Worm (Caenorhabditis elegans) whole organism, mixed stage, embryonic: ENCODE results near the gene K12H6.6.

Experiments used
- M03D4.4 ChIP-seq: sonication (generic microtip); optimal IDR thresholded peaks from 2 replicates; lab custom pipeline; 2017; ENCODE audit warnings: mild to moderate bottlenecking, missing genetic modification characterization, missing compliant biosample characterization
- bed-3 ChIP-seq: fragments of 200-800 bp; sonication (Bioruptor generic); optimal IDR thresholded peaks from 3 replicates; lab custom pipeline; 2018; ENCODE audit warnings: mild to moderate bottlenecking, missing genetic modification characterization, moderate library complexity, missing compliant biosample characterization
- blmp-1 ChIP-seq: fragments of 150-350 bp; optimal IDR thresholded peaks from 2 replicates; lab custom pipeline; 2014; ENCODE audit warnings: missing biosample characterization, missing genetic modification characterization
- ceh-39 ChIP-seq: fragments of 150-350 bp; optimal IDR thresholded peaks from 2 replicates; lab custom pipeline; 2014; ENCODE audit warnings: missing biosample characterization, missing genetic modification characterization
- ceh-43 ChIP-seq: fragments of 200-800 bp; sonication (Bioruptor generic); optimal IDR thresholded peaks from 2 replicates; lab custom pipeline; 2018; ENCODE audit warnings: mild to moderate bottlenecking, missing genetic modification characterization, moderate library complexity, missing compliant biosample characterization
- ceh-83 ChIP-seq: fragments of 200-800 bp; sonication (Bioruptor generic); optimal IDR thresholded peaks from 2 replicates; lab custom pipeline; 2018; ENCODE audit warnings: mild to moderate bottlenecking, missing genetic modification characterization, missing compliant biosample characterization
- ces-1 ChIP-seq: fragments of 150-350 bp; optimal IDR thresholded peaks from 2 replicates; lab custom pipeline; 2014; ENCODE audit warnings: missing biosample characterization, missing genetic modification reagents, missing genetic modification characterization
- cnd-1 ChIP-seq: fragments of 200-800 bp; sonication (Bioruptor generic); optimal IDR thresholded peaks from 2 replicates; lab custom pipeline; 2018; ENCODE audit warnings: mild to moderate bottlenecking, missing genetic modification characterization, missing compliant biosample characterization
- elt-1 ChIP-seq: sonication (generic microtip); optimal IDR thresholded peaks from 2 replicates; lab custom pipeline; 2017; ENCODE audit warnings: missing genetic modification characterization, mild to moderate bottlenecking, missing compliant biosample characterization, antibody characterized with exemption, moderate library complexity, borderline replicate concordance; ENCODE audit not compliant: insufficient read depth
- flh-1 ChIP-seq: fragments of 200-800 bp; sonication (Bioruptor generic); optimal IDR thresholded peaks from 2 replicates; lab custom pipeline; 2018; ENCODE audit warnings: mild to moderate bottlenecking, missing genetic modification characterization, moderate library complexity, missing compliant biosample characterization
- ham-2 ChIP-seq: fragments of 200-800 bp; sonication (Bioruptor generic); optimal IDR thresholded peaks from 2 replicates; lab custom pipeline; 2018; ENCODE audit warnings: mild to moderate bottlenecking, missing genetic modification characterization, missing compliant biosample characterization
- hlh-1 ChIP-seq: fragments of 150-350 bp; optimal IDR thresholded peaks from 2 replicates; lab custom pipeline; 2014; ENCODE audit warnings: missing biosample characterization, missing genetic modification reagents, missing genetic modification characterization
- lin-13 ChIP-seq: fragments of 150-350 bp; optimal IDR thresholded peaks from 2 replicates; lab custom pipeline; 2014; ENCODE audit warnings: missing biosample characterization, missing genetic modification characterization
- lin-32 ChIP-seq: fragments of 200-800 bp; sonication (Bioruptor generic); optimal IDR thresholded peaks from 2 replicates; lab custom pipeline; 2018; ENCODE audit warnings: mild to moderate bottlenecking, missing genetic modification characterization, missing compliant biosample characterization
- lsy-2 ChIP-seq: fragments of 150-350 bp; optimal IDR thresholded peaks from 2 replicates; lab custom pipeline; 2014; ENCODE audit warnings: missing biosample characterization, missing genetic modification characterization
- mab-5 ChIP-seq: fragments of 150-350 bp; optimal IDR thresholded peaks from 2 replicates; lab custom pipeline; 2014; ENCODE audit warnings: missing biosample characterization, missing genetic modification characterization
- mep-1 ChIP-seq: fragments of 150-350 bp; optimal IDR thresholded peaks from 2 replicates; lab custom pipeline; 2017; ENCODE audit warnings: missing biosample characterization, missing genetic modification reagents, missing genetic modification characterization, inconsistent platforms
- mls-2 ChIP-seq: sonication (generic microtip); optimal IDR thresholded peaks from 2 replicates; lab custom pipeline; 2016; ENCODE audit warnings: mild to moderate bottlenecking, missing genetic modification characterization, moderate library complexity, missing compliant biosample characterization
- nhr-12 ChIP-seq: fragments of 150-350 bp; optimal IDR thresholded peaks from 2 replicates; lab custom pipeline; 2014; ENCODE audit warnings: missing biosample characterization, missing genetic modification characterization
- nhr-237 ChIP-seq: fragments of 150-350 bp; optimal IDR thresholded peaks from 2 replicates; lab custom pipeline; 2014; ENCODE audit warnings: missing biosample characterization, missing genetic modification characterization
- nhr-28 ChIP-seq: fragments of 150-350 bp; optimal IDR thresholded peaks from 2 replicates; lab custom pipeline; 2014; ENCODE audit warnings: missing biosample characterization, missing genetic modification characterization
- nhr-76 ChIP-seq: sonication (generic microtip); optimal IDR thresholded peaks from 2 replicates; lab custom pipeline; 2017; ENCODE audit warnings: missing biosample characterization, missing genetic modification characterization
- pha-4 ChIP-seq: fragments of 150-350 bp; optimal IDR thresholded peaks from 2 replicates; lab custom pipeline; 2018; ENCODE audit warnings: missing biosample characterization, missing genetic modification reagents, missing genetic modification characterization
- sem-2 ChIP-seq: fragments of 200-800 bp; sonication (Bioruptor generic); optimal IDR thresholded peaks from 2 replicates; lab custom pipeline; 2018; ENCODE audit warnings: mild to moderate bottlenecking, missing genetic modification characterization, missing compliant biosample characterization
- sptf-1 ChIP-seq: sonication (generic microtip); optimal IDR thresholded peaks from 2 replicates; lab custom pipeline; 2017; ENCODE audit warnings: mild to moderate bottlenecking, missing genetic modification characterization, moderate library complexity, missing compliant biosample characterization
- tbx-8 ChIP-seq: fragments of 200-800 bp; sonication (Bioruptor generic); optimal IDR thresholded peaks from 2 replicates; lab custom pipeline; 2018; ENCODE audit warnings: mild to moderate bottlenecking, missing genetic modification characterization, moderate library complexity, missing compliant biosample characterization
- unc-120 ChIP-seq: sonication (generic microtip); optimal IDR thresholded peaks from 2 replicates; lab custom pipeline; 2017; ENCODE audit warnings: missing genetic modification characterization, missing compliant biosample characterization; ENCODE audit not compliant: poor library complexity, severe bottlenecking
- unc-39 ChIP-seq: fragments of 150-350 bp; optimal IDR thresholded peaks from 2 replicates; lab custom pipeline; 2014; ENCODE audit warnings: missing biosample characterization, missing genetic modification characterization
- unc-62 ChIP-seq: fragments of 150-350 bp; optimal IDR thresholded peaks from 2 replicates; lab custom pipeline; 2014; ENCODE audit warnings: missing biosample characterization, missing genetic modification reagents, missing genetic modification characterization
- zip-8 ChIP-seq: fragments of 150-350 bp; optimal IDR thresholded peaks from 2 replicates; lab custom pipeline; 2014; ENCODE audit warnings: missing biosample characterization, missing genetic modification characterization
- ztf-11 ChIP-seq: fragments of 150-350 bp; optimal IDR thresholded peaks from 2 replicates; lab custom pipeline; 2014; ENCODE audit warnings: missing biosample characterization, missing genetic modification characterization

K12H6.6 gene

DNA sequence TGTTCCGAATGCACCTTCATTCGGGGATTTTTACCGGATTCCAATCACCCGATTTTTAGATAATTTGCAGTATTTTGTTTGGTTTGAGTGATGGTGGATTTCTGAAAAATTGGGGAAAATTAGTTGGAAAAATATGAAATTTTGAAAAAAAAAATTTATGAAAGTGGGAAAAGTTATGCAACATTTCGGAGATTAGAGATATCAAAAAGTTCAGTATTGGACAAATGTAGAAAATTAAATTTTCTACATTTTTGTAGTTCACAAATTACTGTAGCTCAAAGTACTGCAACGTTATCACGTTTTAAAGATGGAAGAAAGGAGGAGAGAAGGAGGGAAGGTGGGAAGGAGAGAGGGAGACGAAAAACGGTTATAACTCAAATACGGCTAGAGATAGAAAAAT, 21.5 kb upstream of the K12H6.6 start, which contains the start of gene ptc-3:
ptc-3 (minus strand) TSS at position 101 of the 400 bp plus-strand sequence.
- TF ChIP-seq nhr-76 = no peak
- TF ChIP-seq tbx-8 (GFP tag; lab: Kevin White, UChicago) = no peak

- TF ChIP-seq nhr-28 (tag; lab: Kevin White, UChicago) = no peak
- TF ChIP-seq M03D4.4 (tag; lab: Kevin White, UChicago) = no peak
- TF ChIP-seq tbx-8 (GFP tag; lab: Kevin White, UChicago) = no peak
- no peak for TF ChIP-seq ceh-39
- no peak for TF ChIP-seq elt-1 (tag; lab: Kevin White, UChicago)
- no peak for TF ChIP-seq flh-1 (GFP tag; lab: Kevin White, UChicago)
Observed at ce11 chrII:2846552-2846951, 15.5 kb upstream of the K12H6.6 start.

ce11 chrII:2845674-2846073, 14.6 kb upstream of the K12H6.6 start:
- TF ChIP-seq pha-4 (tag; lab: Kevin White, UChicago) (no peak), ces-1 (GFP tag; lab: Kevin White, UChicago) (no peak), cnd-1 (tag; lab: Kevin White, UChicago) (no peak), nhr-12 (no peak), mab-5 (no peak), bed-3 (GFP tag; lab: Kevin White, UChicago) (no peak), nhr-237 (tag; lab: Kevin White, UChicago) (no peak), lsy-2 (no peak), unc-39 (tag; lab: Kevin White, UChicago) (no peak), ceh-39 (no peak), nhr-28 (tag; lab: Kevin White, UChicago) (no peak), tbx-8 (GFP tag; lab: Kevin White, UChicago) (no peak), zip-8 (no peak), blmp-1 (no peak), mep-1 (tag; lab: Kevin White, UChicago) (no peak), lin-13 (tag; lab: Kevin White, UChicago) (no peak), ham-2 (no peak)

- TF ChIP-seq hlh-1 = no peak
- TF ChIP-seq lsy-2 = no peak
- TF ChIP-seq mep-1 (tag; lab: Kevin White, UChicago) = no peak
- TF ChIP-seq ceh-39 = no peak
- no peak for TF ChIP-seq sptf-1
- no peak for TF ChIP-seq M03D4.4 (tag; lab: Kevin White, UChicago)
- no peak for TF ChIP-seq lin-32 (GFP tag; lab: Kevin White, UChicago)
- TF ChIP-seq ceh-83 (GFP tag; lab: Kevin White, UChicago) = no peak
- TF ChIP-seq unc-39 (tag; lab: Kevin White, UChicago) = no peak
- TF ChIP-seq mab-5 = no peak
- TF ChIP-seq ces-1 (GFP tag; lab: Kevin White, UChicago) = no peak
- TF ChIP-seq nhr-28 (tag; lab: Kevin White, UChicago) = no peak
- no peak for TF ChIP-seq lin-13 (tag; lab: Kevin White, UChicago)
- TF ChIP-seq cnd-1 (tag; lab: Kevin White, UChicago) = no peak
- TF ChIP-seq blmp-1 = no peak
Observed at ce11 chrII:2843088-2843487, 12.1 kb upstream of the K12H6.6 start, which contains the start of gene Y110A2AL.7. TSS of gene Y110A2AL.7 (minus strand) at chrII:2843188.

ce11 chrII:2841529-2841928, 10.5 kb upstream of the K12H6.6 start, which contains the start of gene Y110A2AL.6:
TSS of gene Y110A2AL.6 (minus strand) at chrII:2841629.
- TF ChIP-seq nhr-76 (no peak), nhr-28 (tag; lab: Kevin White, UChicago) (no peak), unc-62 (GFP tag; lab: Kevin White, UChicago) (no peak), ceh-43 (GFP tag; lab: Kevin White, UChicago) (no peak), hlh-1 (no peak)

- TF ChIP-seq elt-1 (tag; lab: Kevin White, UChicago) = peak; percentile 12
Observed at ce11 chrII:2839004-2839403, 8.0 kb upstream of the K12H6.6 start, which contains the start of gene Y110A2AL.4. TSS of gene Y110A2AL.4 (plus strand) at chrII:2839304.

- TF ChIP-seq M03D4.4 (tag; lab: Kevin White, UChicago) (no peak), sem-2 (GFP tag; lab: Kevin White, UChicago) (no peak), lsy-2 (no peak), unc-62 (GFP tag; lab: Kevin White, UChicago) (no peak), cnd-1 (tag; lab: Kevin White, UChicago) (no peak), blmp-1 (no peak), nhr-237 (tag; lab: Kevin White, UChicago) (no peak), flh-1 (GFP tag; lab: Kevin White, UChicago) (no peak), nhr-28 (tag; lab: Kevin White, UChicago) (no peak), ztf-11 (tag; lab: Kevin White, UChicago) (no peak), unc-39 (tag; lab: Kevin White, UChicago) (no peak), pha-4 (tag; lab: Kevin White, UChicago) (no peak), unc-120 (tag; lab: Kevin White, UChicago) (no peak), mls-2 (tag; lab: Kevin White, UChicago) (no peak), sptf-1 (no peak), ceh-83 (GFP tag; lab: Kevin White, UChicago) (no peak), mep-1 (tag; lab: Kevin White, UChicago) (no peak), nhr-12 (no peak), mab-5 (no peak), nhr-76 (no peak)
Observed at ce11 chrII:2836853-2837252, 5.8 kb upstream of the K12H6.6 start, which contains the start of gene K12H6.7. TSS of gene K12H6.7 (minus strand) at chrII:2836953.
